Fruit fly (Drosophila melanogaster) whole organism, embryonic: Measurements from ENCODE around the gene CG7974.

ENCODE experiments used
- ATbp ChIP-seq: fragments of 200-800 bp; sonication (Bioruptor generic); optimal IDR thresholded peaks from 2 replicates; lab custom pipeline; 2017; ENCODE audit warnings: missing biosample characterization, mild to moderate bottlenecking, missing genetic modification characterization, missing genetic modification reagents
- Adf1 ChIP-seq: fragments of 200-800 bp; sonication (Bioruptor generic); IDR thresholded peaks from 2 replicates; pipeline ENCODE4 v1.3.6; 2022; ENCODE audit warnings: missing biosample characterization, missing genetic modification characterization
- B-H1 ChIP-seq: fragments of 200-800 bp; sonication (Bioruptor generic); IDR thresholded peaks from 3 replicates; pipeline ENCODE4 v1.3.6; 2022; ENCODE audit warnings: missing biosample characterization, missing genetic modification characterization
- CG10267 ChIP-seq: fragments of 200-800 bp; sonication (Bioruptor generic); optimal IDR thresholded peaks from 2 replicates; lab custom pipeline; 2018; ENCODE audit warnings: missing biosample characterization, mild to moderate bottlenecking, missing genetic modification characterization, moderate library complexity
- CG10543 ChIP-seq: fragments of 200-800 bp; sonication (Bioruptor generic); optimal IDR thresholded peaks from 3 replicates; lab custom pipeline; 2017; ENCODE audit warnings: missing biosample characterization, mild to moderate bottlenecking, missing genetic modification characterization, moderate library complexity
- CG11456 ChIP-seq: fragments of 200-800 bp; sonication (Bioruptor generic); IDR thresholded peaks from 3 replicates; pipeline ENCODE4 v1.3.6; 2022; ENCODE audit warnings: missing biosample characterization, missing genetic modification characterization
- CG11560 ChIP-seq: fragments of 200-800 bp; sonication (Bioruptor generic); IDR thresholded peaks from 3 replicates; pipeline ENCODE4 v1.3.6; 2022; ENCODE audit warnings: missing biosample characterization, missing genetic modification characterization
- CG1233 ChIP-seq: fragments of 200-800 bp; sonication (Bioruptor generic); optimal IDR thresholded peaks from 4 replicates; lab custom pipeline; 2018; ENCODE audit warnings: missing biosample characterization, mild to moderate bottlenecking, missing genetic modification characterization
- CG14014 ChIP-seq: fragments of 200-800 bp; sonication (Bioruptor generic); IDR thresholded peaks from 2 replicates; pipeline ENCODE4 v1.3.6; 2022; ENCODE audit warnings: missing biosample characterization, missing genetic modification characterization
- CG14667 ChIP-seq: fragments of 200-800 bp; sonication (Bioruptor generic); IDR thresholded peaks from 2 replicates; pipeline ENCODE4 v1.3.6; 2022; ENCODE audit warnings: missing biosample characterization, missing genetic modification characterization
- CG15073 ChIP-seq: fragments of 200-800 bp; sonication (Bioruptor generic); optimal IDR thresholded peaks from 2 replicates; lab custom pipeline; 2016; ENCODE audit warnings: missing biosample characterization, missing genetic modification characterization
- CG15514 ChIP-seq: fragments of 200-800 bp; sonication (Bioruptor generic); optimal IDR thresholded peaks from 3 replicates; lab custom pipeline; 2017; ENCODE audit warnings: missing biosample characterization, missing genetic modification characterization, mild to moderate bottlenecking, moderate library complexity, missing genetic modification reagents
- CG16779 ChIP-seq: fragments of 200-800 bp; sonication (Bioruptor generic); IDR thresholded peaks from 2 replicates; pipeline ENCODE4 v1.3.6; 2022; ENCODE audit warnings: missing biosample characterization, missing genetic modification characterization
- CG16813 ChIP-seq: fragments of 200-800 bp; sonication (Bioruptor generic); IDR thresholded peaks from 3 replicates; pipeline ENCODE4 v1.3.6; 2022; ENCODE audit warnings: missing biosample characterization, missing genetic modification characterization; ENCODE audit not compliant: partially characterized antibody
- CG17385 ChIP-seq: fragments of 200-800 bp; sonication (Bioruptor generic); optimal IDR thresholded peaks from 3 replicates; lab custom pipeline; 2018; ENCODE audit warnings: missing biosample characterization, mild to moderate bottlenecking, missing genetic modification characterization
- CG18476 ChIP-seq: fragments of 200-800 bp; sonication (Bioruptor generic); optimal IDR thresholded peaks from 2 replicates; lab custom pipeline; 2016; ENCODE audit warnings: missing biosample characterization, mild to moderate bottlenecking, missing genetic modification characterization
- CG30431 ChIP-seq: fragments of 200-800 bp; sonication (Bioruptor generic); optimal IDR thresholded peaks from 2 replicates; lab custom pipeline; 2017; ENCODE audit warnings: missing biosample characterization, missing genetic modification characterization
- CG3838 ChIP-seq: fragments of 200-800 bp; sonication (Bioruptor generic); optimal IDR thresholded peaks from 3 replicates; lab custom pipeline; 2016; ENCODE audit warnings: missing biosample characterization, missing genetic modification characterization
- CG4360 ChIP-seq: fragments of 200-800 bp; sonication (Bioruptor generic); IDR thresholded peaks from 2 replicates; pipeline ENCODE4 v1.3.6; 2022; ENCODE audit warnings: missing biosample characterization, missing genetic modification characterization
- CG5953 ChIP-seq: fragments of 200-800 bp; sonication (Bioruptor generic); IDR thresholded peaks from 2 replicates; pipeline ENCODE4 v1.3.6; 2022; ENCODE audit warnings: missing biosample characterization, missing genetic modification characterization
- CG6654 ChIP-seq: fragments of 200-800 bp; sonication (Bioruptor generic); optimal IDR thresholded peaks from 2 replicates; lab custom pipeline; 2017; ENCODE audit warnings: missing biosample characterization, mild to moderate bottlenecking, missing genetic modification characterization
- Chrac-16 ChIP-seq: fragments of 200-800 bp; sonication (Bioruptor generic); optimal IDR thresholded peaks from 3 replicates; lab custom pipeline; 2016; ENCODE audit warnings: missing biosample characterization, missing genetic modification characterization
- Dll ChIP-seq: fragments of 200-800 bp; sonication (Bioruptor generic); IDR thresholded peaks from 4 replicates; pipeline ENCODE4 v1.3.6; 2022; ENCODE audit warnings: missing biosample characterization, missing genetic modification characterization; ENCODE audit not compliant: partially characterized antibody
- Ets65A ChIP-seq: fragments of 200-800 bp; sonication (Bioruptor generic); peaks from one replicate; lab custom pipeline; 2016; ENCODE audit warnings: missing biosample characterization, missing genetic modification characterization
- Ets97D ChIP-seq: fragments of 200-800 bp; sonication (Bioruptor generic); optimal IDR thresholded peaks from 3 replicates; lab custom pipeline; 2016; ENCODE audit warnings: missing biosample characterization, missing genetic modification characterization
- HLH3B ChIP-seq: fragments of 200-800 bp; sonication (Bioruptor generic); IDR thresholded peaks from 2 replicates; pipeline ENCODE4 v1.3.6; 2022; ENCODE audit warnings: missing biosample characterization, missing genetic modification characterization
- HLHmδ ChIP-seq: fragments of 200-800 bp; sonication (Bioruptor generic); optimal IDR thresholded peaks from 2 replicates; lab custom pipeline; 2018; ENCODE audit warnings: missing biosample characterization, mild to moderate bottlenecking, missing genetic modification characterization, moderate library complexity
- Mad ChIP-seq: fragments of 200-800 bp; sonication (Bioruptor generic); optimal IDR thresholded peaks from 2 replicates; lab custom pipeline; 2016; ENCODE audit warnings: missing biosample characterization, missing genetic modification characterization
- Med ChIP-seq: fragments of 200-800 bp; sonication (Bioruptor generic); peaks from one replicate; lab custom pipeline; 2016; ENCODE audit warnings: missing biosample characterization, missing genetic modification characterization, mild to moderate bottlenecking, inconsistent platforms, moderate library complexity
- NC2β ChIP-seq: fragments of 200-800 bp; sonication (Bioruptor generic); optimal IDR thresholded peaks from 2 replicates; lab custom pipeline; 2016; ENCODE audit warnings: missing biosample characterization, missing genetic modification characterization
- NK7.1 ChIP-seq: fragments of 200-800 bp; sonication (Bioruptor generic); optimal IDR thresholded peaks from 3 replicates; lab custom pipeline; 2016; ENCODE audit warnings: missing biosample characterization, missing genetic modification characterization
- Optix ChIP-seq: fragments of 200-800 bp; sonication (Bioruptor generic); IDR thresholded peaks from 3 replicates; pipeline ENCODE4 v1.3.6; 2022; ENCODE audit warnings: missing biosample characterization, missing genetic modification characterization
- Ssrp ChIP-seq: fragments of 200-800 bp; sonication (Bioruptor generic); optimal IDR thresholded peaks from 2 replicates; lab custom pipeline; 2018; ENCODE audit warnings: missing biosample characterization, mild to moderate bottlenecking, missing genetic modification characterization, moderate library complexity
- Xrp1 ChIP-seq: fragments of 200-800 bp; sonication (Bioruptor generic); IDR thresholded peaks from 2 replicates; pipeline ENCODE4 v1.3.6; 2022; ENCODE audit warnings: missing biosample characterization, missing genetic modification characterization
- cad ChIP-seq: fragments of >200 bp; optimal IDR thresholded peaks from 2 replicates; lab custom pipeline; 2017; ENCODE audit warnings: missing biosample characterization, missing genetic modification characterization
- dati ChIP-seq: fragments of 200-800 bp; sonication (Bioruptor generic); IDR thresholded peaks from 2 replicates; pipeline ENCODE4 v1.3.6; 2022; ENCODE audit warnings: missing biosample characterization, missing genetic modification characterization
- disco-r ChIP-seq: fragments of 200-800 bp; sonication (Bioruptor generic); optimal IDR thresholded peaks from 2 replicates; lab custom pipeline; 2016; ENCODE audit warnings: missing biosample characterization, missing genetic modification characterization
- ewg ChIP-seq: fragments of 200-800 bp; sonication (Bioruptor generic); optimal IDR thresholded peaks from 3 replicates; lab custom pipeline; 2017; ENCODE audit warnings: mild to moderate bottlenecking, missing biosample characterization, missing genetic modification reagents, missing genetic modification characterization
- gcm ChIP-seq: fragments of 200-800 bp; sonication (Bioruptor generic); optimal IDR thresholded peaks from 2 replicates; lab custom pipeline; 2019; ENCODE audit warnings: missing biosample characterization, mild to moderate bottlenecking, missing genetic modification characterization, moderate library complexity
- gro ChIP-seq: fragments of 200-800 bp; sonication (Bioruptor generic); optimal IDR thresholded peaks from 2 replicates; lab custom pipeline; 2016; ENCODE audit warnings: missing biosample characterization, missing genetic modification characterization
- gsb ChIP-seq: fragments of 200-800 bp; sonication (Bioruptor generic); IDR thresholded peaks from 2 replicates; pipeline ENCODE4 v1.3.6; 2022; ENCODE audit warnings: missing biosample characterization, missing genetic modification characterization
- insv ChIP-seq, 2 experiments: fragments of 200-800 bp; sonication (Bioruptor generic); optimal IDR thresholded peaks; 3 replicates each; lab custom pipeline; 2016 to 2018; ENCODE audit warnings: missing biosample characterization in 2 of 2, missing genetic modification characterization in 2 of 2
- inv ChIP-seq: fragments of 200-800 bp; sonication (Bioruptor generic); IDR thresholded peaks from 2 replicates; pipeline ENCODE4 v1.3.6; 2022; ENCODE audit warnings: missing biosample characterization, missing genetic modification characterization; ENCODE audit not compliant: partially characterized antibody
- kay ChIP-seq: fragments of 200-800 bp; sonication (Bioruptor generic); optimal IDR thresholded peaks from 2 replicates; lab custom pipeline; 2016; ENCODE audit warnings: missing biosample characterization, missing genetic modification characterization
- ken ChIP-seq: fragments of 200-800 bp; sonication (Bioruptor generic); IDR thresholded peaks from 3 replicates; pipeline ENCODE4 v1.3.6; 2022; ENCODE audit warnings: missing biosample characterization, missing genetic modification characterization
- lmd ChIP-seq: fragments of 200-800 bp; sonication (Bioruptor generic); IDR thresholded peaks from 2 replicates; pipeline ENCODE4 v1.3.6; 2022; ENCODE audit warnings: missing biosample characterization, missing genetic modification characterization
- nom ChIP-seq: fragments of 200-800 bp; sonication (Bioruptor generic); optimal IDR thresholded peaks from 2 replicates; lab custom pipeline; 2017; ENCODE audit warnings: missing biosample characterization, missing genetic modification characterization, mild to moderate bottlenecking, moderate library complexity, missing genetic modification reagents
- psq ChIP-seq: fragments of 200-800 bp; sonication (Bioruptor generic); optimal IDR thresholded peaks from 2 replicates; lab custom pipeline; 2017; ENCODE audit warnings: missing biosample characterization, missing genetic modification characterization
- sens ChIP-seq: fragments of 200-800 bp; sonication (Bioruptor generic); peaks from one replicate; lab custom pipeline; 2016; ENCODE audit warnings: missing biosample characterization, missing genetic modification characterization
- trem ChIP-seq: fragments of 200-800 bp; optimal IDR thresholded peaks from 3 replicates; lab custom pipeline; 2019; ENCODE audit warnings: missing biosample characterization, mild to moderate bottlenecking, missing genetic modification characterization, moderate library complexity
- wek ChIP-seq: fragments of 200-800 bp; sonication (Bioruptor generic); optimal IDR thresholded peaks from 3 replicates; lab custom pipeline; 2018; ENCODE audit warnings: missing biosample characterization, mild to moderate bottlenecking, missing genetic modification characterization, moderate library complexity
- zen ChIP-seq: fragments of 200-800 bp; sonication (Bioruptor generic); optimal IDR thresholded peaks from 3 replicates; lab custom pipeline; 2018; ENCODE audit warnings: missing biosample characterization, mild to moderate bottlenecking, missing genetic modification characterization, moderate library complexity

Gene CG7974

DNA sequence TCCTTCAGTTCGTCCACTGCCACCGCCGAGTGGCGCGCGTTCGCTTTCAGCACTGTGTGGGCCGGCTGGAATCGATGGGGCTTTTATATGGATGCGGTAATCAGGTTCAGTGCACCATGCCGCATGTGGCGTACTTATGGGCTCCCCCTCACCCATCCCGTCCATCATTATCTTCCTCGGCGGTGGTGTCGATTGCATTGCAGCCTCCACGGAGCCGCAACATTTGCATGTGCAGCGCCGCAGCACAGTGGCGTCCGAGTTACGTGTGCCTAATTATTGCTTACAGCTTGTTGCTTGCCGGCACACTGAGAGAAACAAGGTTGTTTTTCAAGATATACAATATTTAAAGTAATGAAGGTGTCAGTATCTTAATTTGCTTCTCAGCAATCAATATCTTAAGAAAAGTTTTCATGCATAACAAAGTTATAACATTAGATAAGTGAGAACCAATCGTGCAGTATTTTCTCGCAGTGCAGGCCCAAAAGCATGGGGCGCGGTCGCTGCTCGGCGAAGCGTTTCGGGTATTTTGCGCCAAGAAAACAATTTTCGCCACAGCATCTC lies 37.5 kb downstream of the CG7974 start, which contains the start of gene CG13931 (continued):
- no peak for TF ChIP-seq trem (tag; lab: Kevin White, UChicago)
- no peak for TF ChIP-seq CG3838 (GFP tag; lab: Kevin White, UChicago)
- TF ChIP-seq disco-r (GFP tag; lab: Kevin White, UChicago), result no peak
- no peak for TF ChIP-seq CG17385
- no peak for TF ChIP-seq Optix (GFP tag; lab: Robert Waterston, UW)
- TF ChIP-seq NC2β (GFP tag; lab: Kevin White, UChicago), result no peak
- TF ChIP-seq Mad (GFP tag; lab: Kevin White, UChicago), result no peak
- TF ChIP-seq B-H1 (GFP tag; lab: Robert Waterston, UW), result no peak
- TF ChIP-seq CG6654 (GFP tag; lab: Kevin White, UChicago), result no peak
- TF ChIP-seq inv (GFP tag; lab: Robert Waterston, UW), result no peak
- no peak for TF ChIP-seq gro
- no peak for TF ChIP-seq ewg
- TF ChIP-seq Dll (GFP tag; lab: Robert Waterston, UW), result no peak
- TF ChIP-seq gcm (GFP tag; lab: Kevin White, UChicago), result no peak
- no peak for TF ChIP-seq NK7.1
- TF ChIP-seq Ssrp (tag; lab: Kevin White, UChicago), result peak; percentile 23
- TF ChIP-seq nom (GFP tag; lab: Kevin White, UChicago), result no peak
- TF ChIP-seq dati (GFP tag; lab: Robert Waterston, UW), result no peak
- TF ChIP-seq kay (GFP tag; lab: Kevin White, UChicago), result no peak
- TF ChIP-seq ken (GFP tag; lab: Robert Waterston, UW), result no peak
- TF ChIP-seq CG4360, result no peak
- TF ChIP-seq CG11560 (tag; lab: Robert Waterston, UW), result no peak
- TF ChIP-seq sens (GFP tag; lab: Kevin White, UChicago), result peak; percentile 80
- TF ChIP-seq lmd (GFP tag; lab: Robert Waterston, UW), result peak; percentile 33
- TF ChIP-seq CG10543, result no peak
- TF ChIP-seq CG1233, result no peak
- no peak for TF ChIP-seq CG11456
- TF ChIP-seq HLH3B (GFP tag; lab: Robert Waterston, UW), result peak; percentile 23; the same call in 1 of the 2 replicates
- TF ChIP-seq Chrac-16 (GFP tag; lab: Kevin White, UChicago), result peak; percentile 23
- no peak for TF ChIP-seq CG16813 (GFP tag; lab: Robert Waterston, UW)
- no peak for TF ChIP-seq CG18476
- TF ChIP-seq gsb (GFP tag; lab: Robert Waterston, UW), result no peak
- TF ChIP-seq Ets97D (GFP tag; lab: Kevin White, UChicago), result no peak
- TF ChIP-seq Med, result peak; percentile 77
- TF ChIP-seq CG30431 (GFP tag; lab: Kevin White, UChicago), result no peak
- no peak for TF ChIP-seq CG15073
- TF ChIP-seq CG14667 (GFP tag; lab: Robert Waterston, UW), result 0 out of 2 replicates have a peak, but pooled peaks have one; percentile 29
- peak; percentile 48 for TF ChIP-seq zen (tag; lab: Kevin White, UChicago)
- no peak for TF ChIP-seq cad
- no peak for TF ChIP-seq CG5953 (GFP tag; lab: Robert Waterston, UW)
- TF ChIP-seq CG16779 (GFP tag; lab: Robert Waterston, UW), result no peak
- peak; percentile 1 for TF ChIP-seq ATbp (GFP tag; lab: Kevin White, UChicago)
- no peak for TF ChIP-seq insv (GFP tag; optimal IDR thresholded peaks at IDR 0.05; lab: Kevin White, UChicago)
- TF ChIP-seq Adf1 (GFP tag; lab: Robert Waterston, UW), result no peak
- peak; percentile 95 for TF ChIP-seq Ets65A
- no peak for TF ChIP-seq psq
- TF ChIP-seq CG10267, result no peak
- no peak for TF ChIP-seq CG14014 (GFP tag; lab: Robert Waterston, UW)
- no peak for TF ChIP-seq HLHmδ (GFP tag; lab: Kevin White, UChicago)
- TF ChIP-seq wek (GFP tag; lab: Kevin White, UChicago), result no peak
- no peak for TF ChIP-seq CG15514 (GFP tag; lab: Kevin White, UChicago)
- peak; percentile 54; the same call in 1 of the 2 replicates for TF ChIP-seq Xrp1 (GFP tag; lab: Robert Waterston, UW)
